Fruit fly (Drosophila melanogaster) whole organism, embryonic: ENCODE data around the gene Atg6.

Experiments
- Blimp-1 ChIP-seq: fragments of 200-800 bp; sonication (Bioruptor generic); optimal IDR thresholded peaks from 3 replicates; lab custom pipeline; 2018; ENCODE audit warnings: missing biosample characterization, missing genetic modification characterization, mild to moderate bottlenecking, moderate library complexity, missing genetic modification reagents
- CG11560 ChIP-seq: fragments of 200-800 bp; sonication (Bioruptor generic); IDR thresholded peaks from 3 replicates; pipeline ENCODE4 v1.3.6; 2022; ENCODE audit warnings: missing biosample characterization, missing genetic modification characterization
- CG17568 ChIP-seq: fragments of 200-800 bp; sonication (Bioruptor generic); optimal IDR thresholded peaks from 2 replicates; lab custom pipeline; 2018; ENCODE audit warnings: missing biosample characterization, mild to moderate bottlenecking, missing genetic modification characterization, moderate library complexity
- CG2889 ChIP-seq: fragments of 200-800 bp; sonication (Bioruptor generic); IDR thresholded peaks from 3 replicates; pipeline ENCODE4 v1.3.6; 2022; ENCODE audit warnings: missing biosample characterization, missing genetic modification characterization
- CG6272 ChIP-seq: fragments of 200-800 bp; sonication (Bioruptor generic); IDR thresholded peaks from 2 replicates; pipeline ENCODE4 v1.3.6; 2022; ENCODE audit warnings: missing biosample characterization, missing genetic modification characterization
- CG8281 ChIP-seq: fragments of 200-800 bp; sonication (Bioruptor generic); optimal IDR thresholded peaks from 2 replicates; lab custom pipeline; 2018; ENCODE audit warnings: missing biosample characterization, mild to moderate bottlenecking, missing genetic modification characterization, moderate library complexity
- CTCF ChIP-seq: fragments of 200-800 bp; sonication (Bioruptor generic); optimal IDR thresholded peaks from 2 replicates; lab custom pipeline; 2017; ENCODE audit warnings: missing biosample characterization, mild to moderate bottlenecking, missing genetic modification characterization, moderate library complexity
- H2.0 ChIP-seq: fragments of 200-800 bp; sonication (Bioruptor generic); IDR thresholded peaks from 2 replicates; pipeline ENCODE4 v1.3.6; 2022; ENCODE audit warnings: missing biosample characterization, missing genetic modification characterization
- Hr78 ChIP-seq, 2 experiments: fragments of 200-800 bp in 1 of 2; fragments of >200 bp in 1 of 2; sonication (Bioruptor generic) in 1 of 2; optimal IDR thresholded peaks; 2 replicates each; lab custom pipeline; 2017 to 2019; ENCODE audit warnings: missing biosample characterization in 2 of 2, missing genetic modification characterization in 2 of 2, mild to moderate bottlenecking in 1 of 2, moderate library complexity in 1 of 2
- Med ChIP-seq: fragments of 200-800 bp; sonication (Bioruptor generic); peaks from one replicate; lab custom pipeline; 2016; ENCODE audit warnings: missing biosample characterization, missing genetic modification characterization, mild to moderate bottlenecking, inconsistent platforms, moderate library complexity
- Poxn ChIP-seq: fragments of 200-800 bp; sonication (Bioruptor generic); IDR thresholded peaks from 2 replicates; pipeline ENCODE4 v1.3.6; 2022; ENCODE audit warnings: missing biosample characterization, missing genetic modification characterization
- Rfx ChIP-seq: fragments of 200-800 bp; sonication (Bioruptor generic); IDR thresholded peaks from 2 replicates; pipeline ENCODE4 v1.3.6; 2022; ENCODE audit warnings: missing biosample characterization, missing genetic modification characterization
- Vsx1 ChIP-seq: fragments of 200-800 bp; sonication (Bioruptor generic); optimal IDR thresholded peaks from 2 replicates; lab custom pipeline; 2017; ENCODE audit warnings: missing biosample characterization, mild to moderate bottlenecking, missing genetic modification characterization, missing genetic modification reagents
- Xbp1 ChIP-seq: fragments of 200-800 bp; sonication (Bioruptor generic); optimal IDR thresholded peaks from 3 replicates; lab custom pipeline; 2016; ENCODE audit warnings: missing biosample characterization, mild to moderate bottlenecking, missing genetic modification characterization
- ase ChIP-seq: fragments of 200-800 bp; sonication (Bioruptor generic); IDR thresholded peaks from 3 replicates; pipeline ENCODE4 v1.3.6; 2022; ENCODE audit warnings: missing biosample characterization, missing genetic modification characterization
- dysf ChIP-seq: fragments of 200-800 bp; sonication (Bioruptor generic); IDR thresholded peaks from 3 replicates; pipeline ENCODE4 v1.3.6; 2022; ENCODE audit warnings: missing biosample characterization, missing genetic modification characterization
- fd3F ChIP-seq: fragments of 200-800 bp; sonication (Bioruptor generic); optimal IDR thresholded peaks from 2 replicates; lab custom pipeline; 2018; ENCODE audit warnings: missing biosample characterization, mild to moderate bottlenecking, missing genetic modification characterization, moderate library complexity
- ftz-f1 ChIP-seq: fragments of 200-800 bp; sonication (Bioruptor generic); optimal IDR thresholded peaks from 2 replicates; lab custom pipeline; 2016; ENCODE audit warnings: missing biosample characterization, missing genetic modification characterization
- hkb ChIP-seq, 2 experiments: fragments of 200-800 bp in 1 of 2; fragments of >200 bp in 1 of 2; sonication (Bioruptor generic) in 1 of 2; IDR thresholded peaks in 1 of 2; optimal IDR thresholded peaks in 1 of 2; 2 replicates each; pipeline versions ENCODE4 v1.3.6 to Lab custom; 2017 to 2022; ENCODE audit warnings: missing biosample characterization in 1 of 2, missing genetic modification characterization in 1 of 2
- insv ChIP-seq, 2 experiments: fragments of 200-800 bp; sonication (Bioruptor generic); optimal IDR thresholded peaks; 3 replicates each; lab custom pipeline; 2016 to 2018; ENCODE audit warnings: missing biosample characterization in 2 of 2, missing genetic modification characterization in 2 of 2
- row ChIP-seq: fragments of 200-800 bp; sonication (Bioruptor generic); IDR thresholded peaks from 3 replicates; pipeline ENCODE4 v1.3.6; 2022; ENCODE audit warnings: missing biosample characterization, missing genetic modification characterization
- sd ChIP-seq: fragments of 200-800 bp; sonication (Bioruptor generic); optimal IDR thresholded peaks from 3 replicates; lab custom pipeline; 2018; ENCODE audit warnings: missing biosample characterization, mild to moderate bottlenecking, missing genetic modification characterization, moderate library complexity
- tap ChIP-seq: fragments of 200-800 bp; optimal IDR thresholded peaks from 3 replicates; lab custom pipeline; 2019; ENCODE audit warnings: missing biosample characterization, mild to moderate bottlenecking, missing genetic modification characterization, moderate library complexity
- twi ChIP-seq: fragments of 200-800 bp; optimal IDR thresholded peaks from 2 replicates; lab custom pipeline; 2019; ENCODE audit warnings: missing biosample characterization, mild to moderate bottlenecking, missing genetic modification characterization, moderate library complexity
- unc-4 ChIP-seq: fragments of 200-800 bp; sonication (Bioruptor generic); IDR thresholded peaks from 2 replicates; pipeline ENCODE4 v1.3.6; 2022; ENCODE audit warnings: missing biosample characterization, missing genetic modification characterization; ENCODE audit not compliant: partially characterized antibody

Gene Atg6

dm6 chr3R:24001150-24001549 is 49.4 kb downstream of the Atg6 start (continued):
- no peak for TF ChIP-seq CG8281
- no peak for TF ChIP-seq Poxn (GFP tag; lab: Robert Waterston, UW)
- no peak for TF ChIP-seq CTCF (GFP tag; lab: Kevin White, UChicago)
- TF ChIP-seq ftz-f1 (GFP tag; lab: Kevin White, UChicago) = no peak
- no peak for TF ChIP-seq CG6272 (GFP tag; lab: Robert Waterston, UW)
- TF ChIP-seq Vsx1 = peak; percentile 29
- TF ChIP-seq fd3F (GFP tag; lab: Kevin White, UChicago) = no peak
- peak; percentile 5 for TF ChIP-seq Med
- TF ChIP-seq tap (tag; lab: Kevin White, UChicago) = no peak
- no peak for TF ChIP-seq hkb (optimal IDR thresholded peaks at IDR 0.05; lab: Kevin White, UChicago)
- no peak for TF ChIP-seq hkb (GFP tag; IDR thresholded peaks at IDR 0.05; lab: Robert Waterston, UW)
- peak; percentile 85 for TF ChIP-seq Blimp-1
- no peak for TF ChIP-seq H2.0 (GFP tag; lab: Robert Waterston, UW)
- no peak for TF ChIP-seq row (GFP tag; lab: Robert Waterston, UW)
- peak; percentile 72 for TF ChIP-seq twi (tag; lab: Kevin White, UChicago)
- no peak for TF ChIP-seq dysf (GFP tag; lab: Robert Waterston, UW)
- no peak for TF ChIP-seq ase
- TF ChIP-seq unc-4 (GFP tag; lab: Robert Waterston, UW) = no peak
- peak in 1 of 2 experiments; percentile 46 for TF ChIP-seq insv (GFP tag; optimal IDR thresholded peaks at IDR 0.05; lab: Kevin White, UChicago)
- no peak for TF ChIP-seq CG11560 (tag; lab: Robert Waterston, UW)
- TF ChIP-seq Hr78 (GFP tag; optimal IDR thresholded peaks at IDR 0.05; lab: Kevin White, UChicago) = peak in 1 of 2 experiments; percentile 10
- no peak for TF ChIP-seq CG17568
- TF ChIP-seq CG2889 (GFP tag; lab: Robert Waterston, UW) = no peak
- peak; percentile 41 for TF ChIP-seq sd (tag; lab: Kevin White, UChicago)
- TF ChIP-seq Rfx (GFP tag; lab: Robert Waterston, UW) = no peak
- TF ChIP-seq Xbp1 (GFP tag; lab: Kevin White, UChicago) = no peak
